Fruit fly (Drosophila melanogaster) whole organism: ENCODE results near the gene mRF1.
"Not testable (repeated sequence)": the region's sequence is repeated elsewhere in the genome, so short reads cannot be mapped to it uniquely, and the experiment has no call there.

ENCODE experiments used
- Dll ChIP-seq: fragments of >200 bp; optimal IDR thresholded peaks from 2 replicates; lab custom pipeline; 2017
- pan ChIP-seq: fragments of >200 bp; optimal IDR thresholded peaks from 2 replicates; lab custom pipeline; 2017

- not testable (repeated sequence) for TF ChIP-seq pan, Dll (lab: Kevin White, UChicago)
Observed at dm6 chr2L:13211764-13212265, 8.0 kb upstream of the mRF1 start, which contains the start of gene CG15482.
